Worm (Caenorhabditis elegans): ENCODE data around the gene mdt-30.

The mdt-30 gene

ce11 chrIII:8027942-8028341 is at the start of gene mdt-30:
Gene mdt-30 (minus strand): TSS chrIII:8028042.
- TF ChIP-seq sptf-2 (GFP tag; optimal IDR thresholded peaks at IDR 0.05) (no peak), ztf-3 (GFP tag; optimal IDR thresholded peaks at IDR 0.05) (no peak), ceh-91 (GFP tag; IDR thresholded peaks at IDR 0.05) (no peak), B0019.2 (GFP tag; conservative IDR thresholded peaks at IDR 0.05) (0 out of 2 replicates have a peak, but pooled peaks have one; percentile 30), lin-26 (GFP tag; IDR thresholded peaks at IDR 0.05) (no peak; the same call in 1 of the 2 replicates), madf-3 (GFP tag; IDR thresholded peaks at IDR 0.05) (0 out of 2 replicates have a peak, but pooled peaks have one; percentile 12), rcor-1 (GFP tag; IDR thresholded peaks at IDR 0.05) (0 out of 2 replicates have a peak, but pooled peaks have one; percentile 12), sea-2 (GFP tag; IDR thresholded peaks at IDR 0.05) (no peak), F57A8.1 (GFP tag; optimal IDR thresholded peaks at IDR 0.05) (no peak), ekl-4 (GFP tag; IDR thresholded peaks at IDR 0.05) (0 out of 2 replicates have a peak, but pooled peaks have one; percentile 40), hlh-12 (tag; optimal IDR thresholded peaks at IDR 0.05) (no peak)

ce11 chrIII:8077180-8077579 is 49.3 kb upstream of the mdt-30 start:
- TF ChIP-seq nfyb-1 (GFP tag; IDR thresholded peaks at IDR 0.05) (no peak), K11D2.4 (GFP tag; IDR thresholded peaks at IDR 0.05) (no peak)

ce11 chrIII:8069206-8069605 is 41.4 kb upstream of the mdt-30 start:
- TF ChIP-seq hmg-1.2 (GFP tag; IDR thresholded peaks at IDR 0.05) (peak; percentile 39; the same call in 1 of the 2 replicates), Y95B8A.8 (GFP tag; IDR thresholded peaks at IDR 0.05) (no peak), nfyb-1 (GFP tag; IDR thresholded peaks at IDR 0.05) (0 out of 2 replicates have a peak, but pooled peaks have one; percentile 70), rpc-1 (optimal IDR thresholded peaks at IDR 0.05) (peak; percentile 66), rpc-1 (tag; optimal IDR thresholded peaks at IDR 0.05) (peak; percentile 74), F49E8.2 (tag; optimal IDR thresholded peaks at IDR 0.05; ENCODE audit: insufficient read depth) (peak; percentile 7), akir-1 (GFP tag; optimal IDR thresholded peaks at IDR 0.05) (no peak), F33H1.4 (GFP tag; IDR thresholded peaks at IDR 0.05) (no peak), aptf-2 (GFP tag; conservative IDR thresholded peaks at IDR 0.05) (no peak), ztf-25 (GFP tag; IDR thresholded peaks at IDR 0.05) (no peak), lin-26 (GFP tag; IDR thresholded peaks at IDR 0.05) (peak; percentile 76), chd-7 (tag; optimal IDR thresholded peaks at IDR 0.05) (no peak), snpc-4 (GFP tag; optimal IDR thresholded peaks at IDR 0.05) (peak; percentile 56), snpc-4 (tag; optimal IDR thresholded peaks at IDR 0.05) (peak in 3 of 4 experiments; percentile 86 to 88 (median 87)), tbp1 (GFP tag; optimal IDR thresholded peaks at IDR 0.05) (peak; percentile 92), him-1 (tag; optimal IDR thresholded peaks at IDR 0.05) (peak; percentile 58), die-1 (tag; optimal IDR thresholded peaks at IDR 0.05) (peak; percentile 65), pha-4 (tag; optimal IDR thresholded peaks at IDR 0.05) (no peak), egl-44 (GFP tag; IDR thresholded peaks at IDR 0.05) (0 out of 2 replicates have a peak, but pooled peaks have one; percentile 11), ama-1 (optimal IDR thresholded peaks at IDR 0.05) (no peak), ama-1 (GFP tag; optimal IDR thresholded peaks at IDR 0.05) (no peak), nhr-120 (GFP tag; IDR thresholded peaks at IDR 0.05) (no peak), nhr-90 (tag; optimal IDR thresholded peaks at IDR 0.05) (no peak), cebp-1 (GFP tag; IDR thresholded peaks at IDR 0.05) (no peak), cebp-1 (tag; optimal IDR thresholded peaks at IDR 0.05) (no peak), ztf-22 (GFP tag; optimal IDR thresholded peaks at IDR 0.05) (no peak), zim-3 (tag; optimal IDR thresholded peaks at IDR 0.05) (no peak), snpc-3.4 (tag; optimal IDR thresholded peaks at IDR 0.05) (peak; percentile 76), F37B4.10 (GFP tag; IDR thresholded peaks at IDR 0.05) (no peak), snpc-1.1 (tag; optimal IDR thresholded peaks at IDR 0.05; ENCODE audit: insufficient read depth) (peak; percentile 89), F23B12.7 (tag; optimal IDR thresholded peaks at IDR 0.05; ENCODE audit: insufficient read depth) (peak; percentile 58), egl-18 (GFP tag; IDR thresholded peaks at IDR 0.05) (no peak), B0261.1 (tag; optimal IDR thresholded peaks at IDR 0.05) (peak; percentile 72), B0019.2 (GFP tag; conservative IDR thresholded peaks at IDR 0.05) (0 out of 2 replicates have a peak, but pooled peaks have one; percentile 14), hsf-1 (GFP tag; IDR thresholded peaks at IDR 0.05) (no peak)
